Worm (Caenorhabditis elegans) whole organism, late embryonic: Measurements from ENCODE around the gene lmtr-3.

Source experiments
- C08G9.2 ChIP-seq: sonication (generic microtip); optimal IDR thresholded peaks from 2 replicates; lab custom pipeline; 2016; ENCODE audit warnings: mild to moderate bottlenecking, missing genetic modification characterization, moderate library complexity, missing compliant biosample characterization
- C38D4.7 ChIP-seq: fragments of 200-800 bp; sonication (Bioruptor generic); optimal IDR thresholded peaks from 2 replicates; lab custom pipeline; 2018; ENCODE audit warnings: mild to moderate bottlenecking, missing genetic modification characterization, moderate library complexity, missing compliant biosample characterization
- F13H6.1 ChIP-seq: sonication (generic microtip); optimal IDR thresholded peaks from 2 replicates; lab custom pipeline; 2016; ENCODE audit warnings: missing genetic modification characterization, missing compliant biosample characterization
- K02D7.2 ChIP-seq: sonication (generic microtip); optimal IDR thresholded peaks from 2 replicates; lab custom pipeline; 2017; ENCODE audit warnings: mild to moderate bottlenecking, missing genetic modification characterization, missing compliant biosample characterization
- T23F11.4 ChIP-seq: fragments of 200-800 bp; sonication (Bioruptor generic); optimal IDR thresholded peaks from 2 replicates; lab custom pipeline; 2018; ENCODE audit warnings: mild to moderate bottlenecking, missing genetic modification characterization, missing compliant biosample characterization
- Y22D7AL.16 ChIP-seq: sonication (generic microtip); optimal IDR thresholded peaks from 2 replicates; lab custom pipeline; 2016; ENCODE audit warnings: missing genetic modification characterization, missing compliant biosample characterization
- ama-1 ChIP-seq: fragments of 150-350 bp; optimal IDR thresholded peaks from 2 replicates; lab custom pipeline; 2014
- ceh-14 ChIP-seq: sonication (generic microtip); optimal IDR thresholded peaks from 2 replicates; lab custom pipeline; 2016; ENCODE audit warnings: missing genotype, missing genetic modification characterization, missing compliant biosample characterization
- ceh-18 ChIP-seq: sonication (generic microtip); optimal IDR thresholded peaks from 2 replicates; lab custom pipeline; 2016; ENCODE audit warnings: missing genetic modification characterization, missing compliant biosample characterization
- ceh-22 ChIP-seq: sonication (generic microtip); optimal IDR thresholded peaks from 2 replicates; lab custom pipeline; 2017; ENCODE audit warnings: missing biosample characterization, missing genetic modification characterization
- ceh-34 ChIP-seq: sonication (generic microtip); optimal IDR thresholded peaks from 2 replicates; lab custom pipeline; 2016; ENCODE audit warnings: mild to moderate bottlenecking, missing genetic modification characterization, missing compliant biosample characterization
- eyg-1 ChIP-seq: sonication (generic microtip); optimal IDR thresholded peaks from 2 replicates; lab custom pipeline; 2016; ENCODE audit warnings: missing genotype, missing genetic modification characterization, missing compliant biosample characterization
- fkh-10 ChIP-seq: fragments of 150-350 bp; optimal IDR thresholded peaks from 2 replicates; lab custom pipeline; 2014; ENCODE audit warnings: missing biosample characterization, missing genetic modification reagents, missing genetic modification characterization
- fkh-6 ChIP-seq: sonication (generic microtip); optimal IDR thresholded peaks from 2 replicates; lab custom pipeline; 2016; ENCODE audit warnings: missing genetic modification characterization, missing compliant biosample characterization
- hlh-13 ChIP-seq: fragments of 200-800 bp; sonication (Bioruptor generic); optimal IDR thresholded peaks from 2 replicates; lab custom pipeline; 2018; ENCODE audit warnings: mild to moderate bottlenecking, missing genetic modification characterization, missing compliant biosample characterization
- hlh-30 ChIP-seq: sonication (generic microtip); optimal IDR thresholded peaks from 2 replicates; lab custom pipeline; 2017; ENCODE audit warnings: antibody characterized with exemption, missing genetic modification characterization, missing compliant biosample characterization; ENCODE audit not compliant: insufficient read depth
- hlh-8 ChIP-seq: sonication (generic microtip); optimal IDR thresholded peaks from 2 replicates; lab custom pipeline; 2016; ENCODE audit warnings: missing genotype, missing genetic modification characterization, missing compliant biosample characterization
- lin-11 ChIP-seq: fragments of 200-800 bp; sonication (Bioruptor generic); optimal IDR thresholded peaks from 2 replicates; lab custom pipeline; 2018; ENCODE audit warnings: mild to moderate bottlenecking, missing genetic modification characterization, missing compliant biosample characterization
- madf-2 ChIP-seq: sonication (generic microtip); optimal IDR thresholded peaks from 2 replicates; lab custom pipeline; 2017; ENCODE audit warnings: missing genetic modification characterization, missing compliant biosample characterization
- nfya-1 ChIP-seq: sonication (generic microtip); optimal IDR thresholded peaks from 2 replicates; lab custom pipeline; 2017; ENCODE audit warnings: missing genetic modification characterization, mild to moderate bottlenecking, missing compliant biosample characterization, antibody characterized with exemption, moderate library complexity
- nhr-232 ChIP-seq: sonication (generic microtip); optimal IDR thresholded peaks from 2 replicates; lab custom pipeline; 2016; ENCODE audit warnings: missing genetic modification characterization, missing compliant biosample characterization
- odd-2 ChIP-seq: sonication (generic microtip); optimal IDR thresholded peaks from 2 replicates; lab custom pipeline; 2017; ENCODE audit warnings: antibody characterized with exemption, mild to moderate bottlenecking, missing genetic modification characterization, missing compliant biosample characterization
- pat-9 ChIP-seq: fragments of 200-800 bp; sonication (Bioruptor generic); optimal IDR thresholded peaks from 2 replicates; lab custom pipeline; 2018; ENCODE audit warnings: mild to moderate bottlenecking, missing genetic modification characterization, moderate library complexity, missing compliant biosample characterization
- pax-1 ChIP-seq: fragments of 150-350 bp; optimal IDR thresholded peaks from 2 replicates; lab custom pipeline; 2014; ENCODE audit warnings: missing biosample characterization, missing genetic modification characterization
- pha-4 ChIP-seq: fragments of 150-350 bp; optimal IDR thresholded peaks from 2 replicates; lab custom pipeline; 2018; ENCODE audit warnings: missing biosample characterization, missing genetic modification reagents, missing genetic modification characterization
- pros-1 ChIP-seq: fragments of 150-350 bp; optimal IDR thresholded peaks from 2 replicates; lab custom pipeline; 2014; ENCODE audit warnings: missing biosample characterization, missing genetic modification reagents, missing genetic modification characterization
- ref-2 ChIP-seq: sonication (generic microtip); optimal IDR thresholded peaks from 2 replicates; lab custom pipeline; 2016; ENCODE audit warnings: missing genetic modification characterization, missing compliant biosample characterization
- sdc-2 ChIP-seq: sonication (generic microtip); optimal IDR thresholded peaks from 2 replicates; lab custom pipeline; 2016; ENCODE audit warnings: missing genotype, missing genetic modification characterization, missing compliant biosample characterization
- sox-2 ChIP-seq: fragments of 200-800 bp; sonication (Bioruptor generic); IDR thresholded peaks from 2 replicates; pipeline ENCODE4 v1.3.6; 2022; ENCODE audit warnings: missing genetic modification reagents, missing genetic modification characterization, missing compliant biosample characterization
- sox-4 ChIP-seq: sonication (generic microtip); optimal IDR thresholded peaks from 2 replicates; lab custom pipeline; 2017; ENCODE audit warnings: mild to moderate bottlenecking, missing genetic modification characterization, inconsistent platforms, missing compliant biosample characterization
- syd-9 ChIP-seq: sonication (generic microtip); optimal IDR thresholded peaks from 2 replicates; lab custom pipeline; 2016; ENCODE audit warnings: mild to moderate bottlenecking, missing genetic modification characterization, moderate library complexity, missing compliant biosample characterization
- tbx-7 ChIP-seq: sonication (generic microtip); optimal IDR thresholded peaks from 2 replicates; lab custom pipeline; 2016; ENCODE audit warnings: missing genotype, missing genetic modification characterization, missing compliant biosample characterization
- ttx-3 ChIP-seq: sonication (generic microtip); optimal IDR thresholded peaks from 2 replicates; lab custom pipeline; 2016; ENCODE audit warnings: missing genetic modification reagents, missing genetic modification characterization, missing compliant biosample characterization
- unc-3 ChIP-seq, 2 experiments: fragments of 200-800 bp in 1 of 2; sonication (Bioruptor generic) in 1 of 2; sonication (generic microtip) in 1 of 2; conservative IDR thresholded peaks in 1 of 2; optimal IDR thresholded peaks in 1 of 2; 2 replicates each; pipeline versions ENCODE4 v1.3.6 to Lab custom; 2016 to 2022; ENCODE audit warnings: missing compliant biosample characterization in 2 of 2, missing genetic modification characterization in 2 of 2, missing genetic modification reagents in 1 of 2
- unc-42 ChIP-seq: sonication (generic microtip); optimal IDR thresholded peaks from 2 replicates; lab custom pipeline; 2016; ENCODE audit warnings: missing genotype, missing genetic modification characterization, missing compliant biosample characterization
- unc-86 ChIP-seq: sonication (generic microtip); optimal IDR thresholded peaks from 2 replicates; lab custom pipeline; 2016; ENCODE audit warnings: missing genetic modification characterization, missing compliant biosample characterization
- zip-5 ChIP-seq: sonication (generic microtip); optimal IDR thresholded peaks from 2 replicates; lab custom pipeline; 2016; ENCODE audit warnings: missing genetic modification characterization, missing compliant biosample characterization

The lmtr-3 gene

DNA sequence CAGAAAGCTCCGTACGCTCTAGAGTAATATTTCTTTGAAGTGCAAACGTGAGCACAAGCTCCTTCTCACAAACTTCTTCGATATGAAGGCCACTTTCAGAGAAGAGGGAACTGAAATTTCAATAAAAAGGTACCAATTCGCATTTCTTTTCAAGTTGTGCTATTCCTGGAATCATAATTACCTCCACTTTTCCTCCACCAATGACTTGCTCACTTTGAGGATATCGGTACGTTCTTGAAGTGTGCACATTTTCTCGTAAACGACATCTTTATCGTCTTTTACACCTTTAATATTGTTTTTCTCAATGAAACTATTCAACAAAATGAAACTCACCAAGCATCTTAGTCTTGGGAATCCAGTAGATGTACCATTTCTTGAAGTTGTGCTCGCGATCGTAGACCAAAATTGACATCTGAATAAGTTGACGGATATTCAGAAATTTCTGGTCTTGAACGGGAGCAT is 4.7 kb upstream of the lmtr-3 start, which contains the start of gene scb-1:
TSS of gene scb-1 (minus strand) at position 412 of the 462 bp plus-strand sequence.
- TF ChIP-seq sdc-2 (tag; lab: Kevin White, UChicago), result no peak
- TF ChIP-seq pros-1 (tag; lab: Kevin White, UChicago), result no peak
- no peak for TF ChIP-seq nhr-232
- no peak for TF ChIP-seq ceh-18 (tag; lab: Kevin White, UChicago)
- TF ChIP-seq madf-2 (tag; lab: Kevin White, UChicago), result no peak
- no peak for TF ChIP-seq fkh-6 (tag; lab: Kevin White, UChicago)
- TF ChIP-seq pha-4 (tag; lab: Kevin White, UChicago), result no peak
- TF ChIP-seq syd-9 (tag; lab: Kevin White, UChicago), result no peak

ce11 chrV:11121247-11121646 is 2.7 kb upstream of the lmtr-3 start:
- no peak for TF ChIP-seq sdc-2 (tag; lab: Kevin White, UChicago)
- TF ChIP-seq eyg-1 (tag; lab: Kevin White, UChicago), result no peak
- TF ChIP-seq ref-2 (tag; lab: Kevin White, UChicago), result no peak
- peak; percentile 77 for TF ChIP-seq unc-42 (tag; lab: Kevin White, UChicago)
- no peak for TF ChIP-seq zip-5 (tag; lab: Kevin White, UChicago)
- no peak for TF ChIP-seq ttx-3
- no peak for TF ChIP-seq sox-2 (GFP tag; lab: Robert Waterston, UW)
- no peak for TF ChIP-seq ceh-14
- TF ChIP-seq odd-2 (tag; lab: Kevin White, UChicago), result no peak
- TF ChIP-seq nfya-1, result no peak
- TF ChIP-seq K02D7.2 (tag; lab: Kevin White, UChicago), result no peak
- no peak for TF ChIP-seq pat-9
- no peak for TF ChIP-seq hlh-8 (tag; lab: Kevin White, UChicago)
- TF ChIP-seq sox-4, result no peak
- no peak for TF ChIP-seq ama-1 (lab: Kevin White, UChicago)
- TF ChIP-seq hlh-30 (tag; lab: Kevin White, UChicago), result peak; percentile 81
- no peak for TF ChIP-seq C38D4.7 (GFP tag; lab: Kevin White, UChicago)
- TF ChIP-seq hlh-13 (GFP tag; lab: Kevin White, UChicago), result no peak
- TF ChIP-seq, all 69 proteins: peak for 2

DNA sequence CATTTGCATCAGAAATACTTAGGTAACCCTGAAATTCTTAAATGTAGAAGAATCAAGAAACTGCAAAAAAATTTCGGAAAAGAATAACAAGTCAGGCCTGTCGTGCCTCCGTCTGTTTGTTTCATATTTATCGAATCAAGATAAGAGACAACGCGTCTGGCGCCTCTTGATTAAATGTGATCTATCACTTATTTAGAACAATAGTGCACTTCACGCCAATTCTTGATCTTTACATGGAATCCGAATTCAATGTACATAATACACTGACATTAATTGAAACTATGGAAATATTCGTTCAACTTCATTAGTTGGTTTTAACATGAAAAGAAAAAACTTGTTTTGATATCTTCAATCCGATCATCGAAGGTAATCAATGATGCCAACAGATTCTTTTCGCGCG is 1.5 kb upstream of the lmtr-3 start, which contains the start of gene mboa-2:
TSS of gene mboa-2 (minus strand) at position 28 of the 400 bp plus-strand sequence.
- TF ChIP-seq hlh-8 (tag; lab: Kevin White, UChicago), result no peak
- no peak for TF ChIP-seq ceh-18 (tag; lab: Kevin White, UChicago)
- TF ChIP-seq ceh-14, result no peak
- no peak for TF ChIP-seq ceh-22
- TF ChIP-seq Y22D7AL.16 (tag; lab: Kevin White, UChicago), result no peak
- TF ChIP-seq fkh-10 (GFP tag; lab: Kevin White, UChicago), result no peak
- TF ChIP-seq C08G9.2 (tag; lab: Kevin White, UChicago), result no peak
- no peak for TF ChIP-seq F13H6.1
- TF ChIP-seq madf-2 (tag; lab: Kevin White, UChicago), result no peak
- TF ChIP-seq nhr-232, result no peak
- TF ChIP-seq unc-3 (GFP tag; conservative IDR thresholded peaks at IDR 0.05; lab: Robert Waterston, UW), result no peak
- TF ChIP-seq unc-3 (tag; optimal IDR thresholded peaks at IDR 0.05; lab: Kevin White, UChicago), result no peak
- TF ChIP-seq pros-1 (tag; lab: Kevin White, UChicago), result no peak
- TF ChIP-seq T23F11.4 (GFP tag; lab: Kevin White, UChicago), result no peak
- TF ChIP-seq zip-5 (tag; lab: Kevin White, UChicago), result no peak
- TF ChIP-seq lin-11 (tag; lab: Kevin White, UChicago), result no peak
- no peak for TF ChIP-seq pax-1 (tag; lab: Kevin White, UChicago)
- TF ChIP-seq pha-4 (tag; lab: Kevin White, UChicago), result no peak
- TF ChIP-seq unc-86 (tag; lab: Kevin White, UChicago), result no peak
- TF ChIP-seq tbx-7, result no peak
- no peak for TF ChIP-seq ceh-34 (tag; lab: Kevin White, UChicago)
- TF ChIP-seq, all 69 proteins: peak for 0
